Worm (Caenorhabditis elegans) whole organism, late embryonic: Measurements from ENCODE around the gene cdc-42.

ENCODE experiments used
- pros-1 ChIP-seq: fragments of 150-350 bp; optimal IDR thresholded peaks from 2 replicates; lab custom pipeline; 2014; ENCODE audit warnings: missing biosample characterization, missing genetic modification reagents, missing genetic modification characterization
- rnt-1 ChIP-seq: sonication (generic microtip); optimal IDR thresholded peaks from 2 replicates; lab custom pipeline; 2016; ENCODE audit warnings: missing genetic modification characterization, missing compliant biosample characterization
- syd-9 ChIP-seq: sonication (generic microtip); optimal IDR thresholded peaks from 2 replicates; lab custom pipeline; 2016; ENCODE audit warnings: mild to moderate bottlenecking, missing genetic modification characterization, moderate library complexity, missing compliant biosample characterization
- tbx-2 ChIP-seq: sonication (generic microtip); optimal IDR thresholded peaks from 2 replicates; lab custom pipeline; 2016; ENCODE audit warnings: missing genetic modification characterization, missing compliant biosample characterization

ce11 chrII:7598702-7599314, 17.4 kb upstream of the cdc-42 start, which contains the start of gene pgam-5:
- TF ChIP-seq syd-9 (tag; lab: Kevin White, UChicago) (no peak), rnt-1 (tag; lab: Kevin White, UChicago) (no peak), pros-1 (tag; lab: Kevin White, UChicago) (no peak), tbx-2 (tag; lab: Kevin White, UChicago) (no peak)
